Worm (Caenorhabditis elegans): ENCODE data around the gene C45G9.5.

C45G9.5 gene

DNA sequence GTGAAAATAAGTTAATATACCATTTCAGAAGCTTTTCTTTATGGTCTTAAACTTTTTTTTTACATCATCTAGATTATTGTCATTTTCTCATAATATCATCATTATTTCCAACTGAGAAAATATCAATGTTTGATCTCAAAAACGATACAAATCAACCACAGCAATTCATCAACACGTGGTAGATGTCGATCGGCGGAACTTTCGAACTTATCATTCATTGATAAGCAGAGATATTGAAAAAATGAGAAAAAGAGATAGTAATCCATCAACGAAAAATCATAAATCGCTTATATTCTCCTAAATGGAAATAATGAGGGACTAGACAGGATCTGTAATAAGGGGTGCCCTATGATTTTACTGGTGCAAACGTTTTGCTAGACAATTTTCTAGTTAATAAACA is 48.8 kb downstream of the C45G9.5 start:
- TF ChIP-seq nhr-237 (tag; optimal IDR thresholded peaks at IDR 0.05) (no peak), fos-1 (tag; optimal IDR thresholded peaks at IDR 0.05) (peak; percentile 17), lin-39 (tag; optimal IDR thresholded peaks at IDR 0.05) (no peak), lsy-2 (tag; optimal IDR thresholded peaks at IDR 0.05) (peak in 1 of 2 experiments; percentile 1), nhr-77 (tag; optimal IDR thresholded peaks at IDR 0.05) (no peak), Y55F3AM.14 (GFP tag; optimal IDR thresholded peaks at IDR 0.05) (no peak), dmd-4 (tag; optimal IDR thresholded peaks at IDR 0.05) (no peak), mdl-1 (tag; optimal IDR thresholded peaks at IDR 0.05) (peak in 1 of 2 experiments; percentile 33), nhr-21 (tag; optimal IDR thresholded peaks at IDR 0.05) (peak; percentile 82), crh-2 (tag; optimal IDR thresholded peaks at IDR 0.05) (peak; percentile 5), ztf-4 (tag; optimal IDR thresholded peaks at IDR 0.05) (no peak), elt-1 (tag; optimal IDR thresholded peaks at IDR 0.05) (no peak), nhr-10 (tag; optimal IDR thresholded peaks at IDR 0.05) (no peak), sma-9 (GFP tag; optimal IDR thresholded peaks at IDR 0.05) (peak; percentile 94), sma-9 (tag; optimal IDR thresholded peaks at IDR 0.05) (no peak), mab-5 (tag; optimal IDR thresholded peaks at IDR 0.05) (no peak), blmp-1 (tag; optimal IDR thresholded peaks at IDR 0.05; ENCODE audit: insufficient read depth) (peak; percentile 46)

DNA sequence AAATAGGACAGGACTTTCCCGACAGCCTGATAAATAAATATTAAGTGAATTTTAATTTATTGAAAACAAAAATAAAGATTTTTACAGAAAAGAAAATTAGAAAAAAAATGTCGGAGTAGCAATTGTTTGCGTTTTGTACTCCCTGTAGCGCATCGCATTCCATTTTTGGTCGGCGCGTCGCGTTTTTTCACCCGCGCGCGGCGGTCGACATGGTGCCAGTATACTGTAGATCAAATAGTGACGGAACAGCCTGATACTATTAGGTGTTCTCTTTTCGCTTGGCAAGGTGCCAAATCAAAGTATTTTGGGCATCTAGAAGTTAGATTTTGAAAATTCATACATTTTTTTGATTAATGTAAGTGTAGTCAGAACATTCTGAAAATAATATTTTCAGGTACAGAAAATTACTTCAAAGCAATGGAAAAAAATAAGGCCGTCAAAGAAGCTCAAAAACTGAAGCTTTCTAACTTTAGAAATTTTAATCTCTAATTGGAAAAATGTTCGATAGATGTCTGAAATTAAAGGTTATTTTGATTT is 50.9 kb downstream of the C45G9.5 start:
- TF ChIP-seq nhr-77 (tag; optimal IDR thresholded peaks at IDR 0.05) (no peak), nhr-10 (tag; optimal IDR thresholded peaks at IDR 0.05) (no peak), nhr-25 (tag; optimal IDR thresholded peaks at IDR 0.05) (no peak), F13H6.1 (tag; optimal IDR thresholded peaks at IDR 0.05) (no peak), lsy-2 (tag; optimal IDR thresholded peaks at IDR 0.05) (no peak)

DNA sequence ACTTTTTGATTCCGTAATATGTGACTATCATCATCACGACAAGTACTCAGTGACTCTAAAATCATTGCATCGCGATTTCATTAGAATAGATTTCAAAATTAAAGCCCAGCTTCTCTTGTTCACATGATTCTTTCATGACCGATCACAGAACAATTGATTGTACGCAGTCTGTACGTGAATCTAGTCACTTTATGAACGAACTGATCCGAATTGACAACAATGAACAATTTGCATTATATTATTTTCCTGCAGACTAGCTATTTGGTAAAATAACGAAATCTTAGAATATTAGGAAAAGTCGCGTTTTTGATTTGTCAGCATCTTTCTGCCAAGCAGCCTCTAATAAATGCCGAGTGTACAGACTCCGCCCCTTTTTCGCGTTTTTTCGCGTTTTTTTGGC is 51.6 kb downstream of the C45G9.5 start:
- TF ChIP-seq nhr-10 (tag; optimal IDR thresholded peaks at IDR 0.05) (no peak), fos-1 (tag; optimal IDR thresholded peaks at IDR 0.05) (no peak), F13H6.1 (tag; optimal IDR thresholded peaks at IDR 0.05) (no peak), crh-2 (tag; optimal IDR thresholded peaks at IDR 0.05) (no peak), elt-3 (tag; optimal IDR thresholded peaks at IDR 0.05) (no peak), nhr-77 (tag; optimal IDR thresholded peaks at IDR 0.05) (no peak), mab-5 (tag; optimal IDR thresholded peaks at IDR 0.05) (no peak), ceh-82 (tag; optimal IDR thresholded peaks at IDR 0.05) (no peak), nhr-23 (tag; optimal IDR thresholded peaks at IDR 0.05) (no peak)

All from whole organism, L2 larva.